Fruit fly (Drosophila melanogaster): ENCODE results near the gene CG13078.

The CG13078 gene

dm6 chr2L:19533247-19533646, 30.5 kb upstream of the CG13078 start, which contains the start of gene CG33116 (continued):
- peak; percentile 40; the same call in 1 of the 2 replicates for TF ChIP-seq ro (GFP tag; IDR thresholded peaks at IDR 0.05)
- TF ChIP-seq Sox100B (GFP tag; optimal IDR thresholded peaks at IDR 0.05) = peak; percentile 72
- TF ChIP-seq nmo (GFP tag; optimal IDR thresholded peaks at IDR 0.05) = peak; percentile 83
- TF ChIP-seq CG17912 (GFP tag; optimal IDR thresholded peaks at IDR 0.05) = peak; percentile 56
- TF ChIP-seq Adf1 (GFP tag; IDR thresholded peaks at IDR 0.05) = peak; percentile 91
- peak; percentile 76; the same call in 2 of the 3 replicates for TF ChIP-seq CG11695 (GFP tag; IDR thresholded peaks at IDR 0.05)
- no peak for TF ChIP-seq dan (GFP tag; IDR thresholded peaks at IDR 0.05)
- TF ChIP-seq CG6813 (GFP tag; optimal IDR thresholded peaks at IDR 0.05) = peak; percentile 72
- TF ChIP-seq slou (GFP tag; optimal IDR thresholded peaks at IDR 0.05) = peak; percentile 77
- TF ChIP-seq E2f2 (GFP tag; IDR thresholded peaks at IDR 0.05) = peak; percentile 66
- peak; percentile 12 for TF ChIP-seq luna (GFP tag; optimal IDR thresholded peaks at IDR 0.05)
- peak; percentile 87 for TF ChIP-seq vfl (GFP tag; optimal IDR thresholded peaks at IDR 0.05)
- TF ChIP-seq CG12299 (tag; optimal IDR thresholded peaks at IDR 0.05) = peak; percentile 45
- peak; percentile 21; the same call in 1 of the 2 replicates for TF ChIP-seq klu (GFP tag; IDR thresholded peaks at IDR 0.05)
- peak; percentile 85 for TF ChIP-seq stwl (tag; optimal IDR thresholded peaks at IDR 0.05)
- TF ChIP-seq inv (GFP tag; IDR thresholded peaks at IDR 0.05; ENCODE audit: partially characterized antibody) = peak; percentile 23; the same call in 1 of the 2 replicates
- TF ChIP-seq bcd (GFP tag; optimal IDR thresholded peaks at IDR 0.05) = peak; percentile 85
- TF ChIP-seq wor (GFP tag; IDR thresholded peaks at IDR 0.05) = no peak
- TF ChIP-seq Jarid2 (GFP tag; optimal IDR thresholded peaks at IDR 0.05) = peak; percentile 40
- peak; percentile 44 for TF ChIP-seq CG14965 (GFP tag; optimal IDR thresholded peaks at IDR 0.05; ENCODE audit: borderline replicate concordance)
- peak; percentile 70 for TF ChIP-seq nom (GFP tag; optimal IDR thresholded peaks at IDR 0.05)
- peak; percentile 87 for TF ChIP-seq CG16779 (GFP tag; IDR thresholded peaks at IDR 0.05)
- peak; percentile 38 for TF ChIP-seq CG4328 (GFP tag; optimal IDR thresholded peaks at IDR 0.05)
- TF ChIP-seq CG8478 (optimal IDR thresholded peaks at IDR 0.05) = no peak
- peak; percentile 77; the same call in 1 of the 2 replicates for TF ChIP-seq ranshi (GFP tag; IDR thresholded peaks at IDR 0.05)
- TF ChIP-seq dimm (GFP tag; IDR thresholded peaks at IDR 0.05) = peak; percentile 37; the same call in 1 of the 2 replicates
- peak; percentile 59 for TF ChIP-seq btn (GFP tag; optimal IDR thresholded peaks at IDR 0.05)
- peak; percentile 56 for TF ChIP-seq Nf-YB (GFP tag; optimal IDR thresholded peaks at IDR 0.05)
- TF ChIP-seq CG14441 (GFP tag; IDR thresholded peaks at IDR 0.05) = peak; percentile 71
- TF ChIP-seq CG1832 (GFP tag; optimal IDR thresholded peaks at IDR 0.05) = no peak
- peak; percentile 84 for TF ChIP-seq ken (GFP tag; IDR thresholded peaks at IDR 0.05)
- TF ChIP-seq CG2875 (GFP tag; optimal IDR thresholded peaks at IDR 0.05) = peak; percentile 70
- peak; percentile 81 for TF ChIP-seq CG12942 (GFP tag; optimal IDR thresholded peaks at IDR 0.05)
- no peak for TF ChIP-seq hth (optimal IDR thresholded peaks at IDR 0.05)
- peak; percentile 95; the same call in 2 of the 3 replicates for TF ChIP-seq CG34422 (GFP tag; IDR thresholded peaks at IDR 0.05)
- TF ChIP-seq PHDP (tag; optimal IDR thresholded peaks at IDR 0.05) = peak; percentile 74
- TF ChIP-seq sob (GFP tag; IDR thresholded peaks at IDR 0.05) = peak; percentile 89
- peak; percentile 85 for TF ChIP-seq CG9932 (GFP tag; IDR thresholded peaks at IDR 0.05)
- TF ChIP-seq CG13424 (tag; optimal IDR thresholded peaks at IDR 0.05) = peak; percentile 76
- TF ChIP-seq H15 (GFP tag; IDR thresholded peaks at IDR 0.05) = peak; percentile 68; the same call in 1 of the 3 replicates
- TF ChIP-seq HLH4C (GFP tag; IDR thresholded peaks at IDR 0.05; ENCODE audit: partially characterized antibody) = no peak
- peak; percentile 100 for TF ChIP-seq CG11696 (GFP tag; IDR thresholded peaks at IDR 0.05)
- peak; percentile 91 for TF ChIP-seq CG2120 (GFP tag; optimal IDR thresholded peaks at IDR 0.05)
- TF ChIP-seq da (GFP tag; optimal IDR thresholded peaks at IDR 0.05) = peak; percentile 70
- peak; percentile 62 for TF ChIP-seq Dek (tag; optimal IDR thresholded peaks at IDR 0.05)
- peak; percentile 71 for TF ChIP-seq CG12744 (GFP tag; optimal IDR thresholded peaks at IDR 0.05)
- TF ChIP-seq CG3163 (GFP tag; optimal IDR thresholded peaks at IDR 0.05) = peak; percentile 72
- TF ChIP-seq CG16813 (GFP tag; IDR thresholded peaks at IDR 0.05; ENCODE audit: partially characterized antibody) = no peak
- TF ChIP-seq nerfin-2 (GFP tag; IDR thresholded peaks at IDR 0.05; ENCODE audit: partially characterized antibody) = 0 out of 2 replicates have a peak, but pooled peaks have one; percentile 15
- TF ChIP-seq CG7839 (tag; optimal IDR thresholded peaks at IDR 0.05) = peak; percentile 79
- TF ChIP-seq pum (GFP tag; optimal IDR thresholded peaks at IDR 0.05) = peak; percentile 85
